Worm (Caenorhabditis elegans) whole organism, midembryonic: ENCODE results near the gene C30B5.2.

Experiments
- T22C8.4 ChIP-seq: fragments of 200-800 bp; sonication (Bioruptor generic); IDR thresholded peaks from 2 replicates; pipeline ENCODE4 v1.3.6; 2022; ENCODE audit warnings: missing genetic modification characterization, missing compliant biosample characterization
- cog-1 ChIP-seq: sonication (generic microtip); optimal IDR thresholded peaks from 2 replicates; lab custom pipeline; 2016; ENCODE audit warnings: missing genetic modification characterization, missing compliant biosample characterization
- flt-1 ChIP-seq: fragments of 200-800 bp; sonication (Bioruptor generic); IDR thresholded peaks from 2 replicates; pipeline ENCODE4 v1.3.6; 2022; ENCODE audit warnings: missing genetic modification characterization, missing compliant biosample characterization
- klf-2 ChIP-seq: fragments of 200-800 bp; sonication (Bioruptor generic); conservative IDR thresholded peaks from 2 replicates; pipeline ENCODE4 v1.3.6; 2022; ENCODE audit warnings: missing genetic modification reagents, missing genetic modification characterization, missing compliant biosample characterization
- med-1 ChIP-seq: sonication (generic microtip); optimal IDR thresholded peaks from 2 replicates; lab custom pipeline; 2017; ENCODE audit warnings: missing genetic modification characterization, mild to moderate bottlenecking, missing compliant biosample characterization, antibody characterized with exemption, missing genetic modification reagents; ENCODE audit not compliant: insufficient read depth
- ref-1 ChIP-seq: fragments of 200-800 bp; sonication (Bioruptor generic); conservative IDR thresholded peaks from 2 replicates; pipeline ENCODE4 v1.3.6; 2022; ENCODE audit warnings: missing genetic modification reagents, missing genetic modification characterization, missing compliant biosample characterization
- tab-1 ChIP-seq: fragments of 200-800 bp; sonication (Bioruptor generic); IDR thresholded peaks from 2 replicates; pipeline ENCODE4 v1.3.6; 2022; ENCODE audit warnings: missing genetic modification characterization, missing compliant biosample characterization
- ztf-23 ChIP-seq: fragments of 200-800 bp; sonication (Bioruptor generic); IDR thresholded peaks from 2 replicates; pipeline ENCODE4 v1.3.6; 2022; ENCODE audit warnings: missing genetic modification reagents, missing genetic modification characterization, missing compliant biosample characterization
- ztf-29 ChIP-seq: fragments of 200-800 bp; sonication (Bioruptor generic); IDR thresholded peaks from 2 replicates; pipeline ENCODE4 v1.3.6; 2022; ENCODE audit warnings: missing genetic modification reagents, missing genetic modification characterization, missing compliant biosample characterization

DNA sequence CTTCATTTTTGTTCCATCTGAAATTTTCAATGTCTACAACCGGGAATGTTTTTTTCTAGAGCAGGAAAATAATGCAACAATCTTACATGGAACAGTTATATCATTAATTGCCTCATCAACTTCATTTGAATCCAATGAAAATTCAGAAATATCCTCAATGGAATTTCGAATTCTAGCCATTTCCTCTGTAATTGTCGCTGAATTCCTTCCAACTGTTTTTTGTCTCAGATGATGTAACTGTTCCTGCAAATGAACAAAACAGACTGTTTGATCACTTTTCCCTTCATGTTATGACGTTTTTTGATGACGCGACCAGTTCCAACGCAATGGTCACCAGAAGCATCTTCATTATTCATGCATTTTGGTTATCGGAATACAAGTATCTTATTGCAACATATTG lies 24.5 kb downstream of the C30B5.2 start:
- TF ChIP-seq ztf-29 (GFP tag; lab: Robert Waterston, UW) (no peak), cog-1 (tag; lab: Kevin White, UChicago) (no peak), T22C8.4 (GFP tag; lab: Robert Waterston, UW) (no peak), tab-1 (GFP tag; lab: Robert Waterston, UW) (no peak), ztf-23 (GFP tag; lab: Robert Waterston, UW) (no peak), klf-2 (GFP tag; lab: Robert Waterston, UW) (no peak), ref-1 (no peak), med-1 (no peak), flt-1 (GFP tag; lab: Robert Waterston, UW) (no peak)
